Worm (Caenorhabditis elegans): ENCODE results near the gene lgc-44.

Gene lgc-44

DNA sequence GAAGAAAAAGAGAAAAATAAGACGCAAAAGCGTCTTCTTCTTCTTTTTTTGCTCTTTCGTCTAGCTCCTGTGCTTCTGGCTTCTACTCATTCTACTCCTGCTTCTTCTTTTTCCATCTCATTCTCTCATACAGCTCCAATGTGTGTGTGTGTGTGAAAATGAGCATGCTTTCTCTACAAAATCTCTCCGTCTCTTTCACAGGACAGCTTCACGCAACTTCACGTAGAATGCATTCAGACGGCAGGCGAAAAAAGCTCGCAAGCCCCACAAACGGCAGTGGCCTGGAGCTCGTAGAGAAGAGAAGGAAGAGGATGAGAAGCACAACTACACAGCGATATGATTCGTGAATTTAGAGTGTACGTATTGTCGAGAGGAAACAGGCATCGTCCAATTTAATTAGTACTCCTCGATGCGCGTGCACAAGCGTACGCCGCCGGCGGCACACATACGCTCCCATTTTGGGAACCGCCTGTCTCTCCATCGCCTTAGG lies 31.1 kb downstream of the lgc-44 start (continued):
- TF ChIP-seq zip-11 (GFP tag; IDR thresholded peaks at IDR 0.05) (no peak), lin-13 (GFP tag; optimal IDR thresholded peaks at IDR 0.05) (no peak), hlh-30 (tag; optimal IDR thresholded peaks at IDR 0.05; ENCODE audit: insufficient read depth) (peak; percentile 61), spr-3 (GFP tag; optimal IDR thresholded peaks at IDR 0.05) (no peak), nhr-237 (tag; optimal IDR thresholded peaks at IDR 0.05) (no peak), egl-43 (GFP tag; IDR thresholded peaks at IDR 0.05) (peak; percentile 61; the same call in 1 of the 2 replicates), snpc-4 (tag; optimal IDR thresholded peaks at IDR 0.05) (no peak), daf-12 (tag; optimal IDR thresholded peaks at IDR 0.05) (no peak), lir-3 (tag; optimal IDR thresholded peaks at IDR 0.05) (no peak), pqm-1 (tag; optimal IDR thresholded peaks at IDR 0.05) (no peak), nhr-111 (GFP tag; optimal IDR thresholded peaks at IDR 0.05) (no peak), ZK337.2 (GFP tag; IDR thresholded peaks at IDR 0.05) (no peak), F26F4.8 (GFP tag; conservative IDR thresholded peaks at IDR 0.05) (no peak), aly-2 (tag; optimal IDR thresholded peaks at IDR 0.05) (no peak), saeg-2 (GFP tag; IDR thresholded peaks at IDR 0.05) (no peak), hmg-1.1 (GFP tag; IDR thresholded peaks at IDR 0.05) (peak; percentile 61; the same call in 1 of the 2 replicates), lim-7 (GFP tag; IDR thresholded peaks at IDR 0.05) (no peak), lin-15B (tag; optimal IDR thresholded peaks at IDR 0.05) (no peak), F49E8.2 (tag; optimal IDR thresholded peaks at IDR 0.05; ENCODE audit: borderline replicate concordance) (no peak), set-16 (GFP tag; IDR thresholded peaks at IDR 0.05) (no peak), madf-9 (GFP tag; conservative IDR thresholded peaks at IDR 0.05) (no peak), pha-4 (GFP tag; IDR thresholded peaks at IDR 0.05) (0 out of 2 replicates have a peak, but pooled peaks have one; percentile 7), pha-4 (tag; optimal IDR thresholded peaks at IDR 0.05) (no peak), ztf-7 (tag; optimal IDR thresholded peaks at IDR 0.05) (no peak), tra-1 (GFP tag; IDR thresholded peaks at IDR 0.05) (peak; percentile 52; the same call in 1 of the 2 replicates), nhr-28 (tag; optimal IDR thresholded peaks at IDR 0.05) (no peak), aha-1 (tag) (peak; percentile 98), D1046.2 (GFP tag; IDR thresholded peaks at IDR 0.05) (no peak), Y75B8A.6 (GFP tag; IDR thresholded peaks at IDR 0.05) (no peak), zfp-2 (tag; optimal IDR thresholded peaks at IDR 0.05) (no peak), ceh-20 (GFP tag; IDR thresholded peaks at IDR 0.05) (no peak), jun-1 (tag; optimal IDR thresholded peaks at IDR 0.05) (no peak), nhr-48 (tag; optimal IDR thresholded peaks at IDR 0.05) (no peak), cey-2 (tag; optimal IDR thresholded peaks at IDR 0.05; ENCODE audit: borderline replicate concordance, insufficient read depth) (no peak), mxl-3 (GFP tag; optimal IDR thresholded peaks at IDR 0.05) (peak; percentile 15), ces-1 (GFP tag; optimal IDR thresholded peaks at IDR 0.05) (peak; percentile 44)

DNA sequence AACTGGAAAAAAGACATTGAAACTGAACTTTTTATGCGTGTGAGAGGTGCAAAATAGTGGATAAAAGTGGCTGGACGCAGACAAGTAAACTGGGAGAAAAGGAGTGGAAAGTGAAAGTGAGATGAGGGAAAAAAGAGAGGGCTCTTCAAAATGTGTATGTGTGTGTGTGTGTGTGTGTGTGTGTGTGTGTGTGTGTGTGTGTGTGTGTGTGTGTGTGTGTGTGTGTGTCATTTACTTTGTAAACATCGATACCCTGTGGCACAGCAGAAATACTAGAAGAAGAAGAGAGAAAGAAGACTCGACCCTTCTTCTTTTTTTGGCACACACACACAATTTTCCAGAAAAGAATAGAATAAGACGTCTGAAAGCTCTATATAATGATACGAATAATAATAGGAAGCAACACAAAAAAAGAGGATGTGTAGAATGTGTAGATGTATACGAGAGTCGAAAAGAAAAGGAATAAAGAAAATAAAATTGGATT lies 33.7 kb downstream of the lgc-44 start:
- TF ChIP-seq saeg-2 (GFP tag; IDR thresholded peaks at IDR 0.05) (0 out of 2 replicates have a peak, but pooled peaks have one; percentile 17), dmd-6 (GFP tag; IDR thresholded peaks at IDR 0.05) (peak; percentile 33; the same call in 1 of the 2 replicates), daf-16 (GFP tag; optimal IDR thresholded peaks at IDR 0.05) (peak in 1 of 2 experiments; percentile 46), daf-16 (tag; optimal IDR thresholded peaks at IDR 0.05) (no peak), pha-4 (GFP tag; IDR thresholded peaks at IDR 0.05) (no peak), pha-4 (tag; optimal IDR thresholded peaks at IDR 0.05) (peak; percentile 73), dve-1 (tag; optimal IDR thresholded peaks at IDR 0.05; ENCODE audit: insufficient read depth) (peak; percentile 62), egl-43 (GFP tag; IDR thresholded peaks at IDR 0.05) (peak; percentile 69; the same call in 1 of the 2 replicates), hlh-30 (tag; optimal IDR thresholded peaks at IDR 0.05; ENCODE audit: insufficient read depth) (peak; percentile 74), ZK546.5 (tag; optimal IDR thresholded peaks at IDR 0.05) (no peak), hif-1 (tag; optimal IDR thresholded peaks at IDR 0.05) (peak in 1 of 2 experiments; percentile 60), fos-1 (tag; optimal IDR thresholded peaks at IDR 0.05) (no peak), hlh-11 (tag; optimal IDR thresholded peaks at IDR 0.05) (peak; percentile 55), mes-2 (tag; optimal IDR thresholded peaks at IDR 0.05; ENCODE audit: poor library complexity, severe bottlenecking) (peak; percentile 48), rbr-2 (tag; optimal IDR thresholded peaks at IDR 0.05) (peak; percentile 50), ceh-20 (GFP tag; IDR thresholded peaks at IDR 0.05) (peak; percentile 76), ama-1 (optimal IDR thresholded peaks at IDR 0.05) (no peak), R02D3.7 (tag; optimal IDR thresholded peaks at IDR 0.05) (no peak), mxl-2 (GFP tag; conservative IDR thresholded peaks at IDR 0.05) (no peak), madf-5 (GFP tag; IDR thresholded peaks at IDR 0.05) (no peak), ctbp-1 (GFP tag; IDR thresholded peaks at IDR 0.05) (peak; percentile 63; the same call in 1 of the 2 replicates)

All from whole organism, L4 larva.